Worm (Caenorhabditis elegans) whole organism, midembryonic: ENCODE data around the gene ttr-35.

Experiments
- T22C8.4 ChIP-seq: fragments of 200-800 bp; sonication (Bioruptor generic); IDR thresholded peaks from 2 replicates; pipeline ENCODE4 v1.3.6; 2022; ENCODE audit warnings: missing genetic modification characterization, missing compliant biosample characterization
- cog-1 ChIP-seq: sonication (generic microtip); optimal IDR thresholded peaks from 2 replicates; lab custom pipeline; 2016; ENCODE audit warnings: missing genetic modification characterization, missing compliant biosample characterization
- flt-1 ChIP-seq: fragments of 200-800 bp; sonication (Bioruptor generic); IDR thresholded peaks from 2 replicates; pipeline ENCODE4 v1.3.6; 2022; ENCODE audit warnings: missing genetic modification characterization, missing compliant biosample characterization
- klf-2 ChIP-seq: fragments of 200-800 bp; sonication (Bioruptor generic); conservative IDR thresholded peaks from 2 replicates; pipeline ENCODE4 v1.3.6; 2022; ENCODE audit warnings: missing genetic modification reagents, missing genetic modification characterization, missing compliant biosample characterization
- med-1 ChIP-seq: sonication (generic microtip); optimal IDR thresholded peaks from 2 replicates; lab custom pipeline; 2017; ENCODE audit warnings: missing genetic modification characterization, mild to moderate bottlenecking, missing compliant biosample characterization, antibody characterized with exemption, missing genetic modification reagents; ENCODE audit not compliant: insufficient read depth
- ref-1 ChIP-seq: fragments of 200-800 bp; sonication (Bioruptor generic); conservative IDR thresholded peaks from 2 replicates; pipeline ENCODE4 v1.3.6; 2022; ENCODE audit warnings: missing genetic modification reagents, missing genetic modification characterization, missing compliant biosample characterization
- tab-1 ChIP-seq: fragments of 200-800 bp; sonication (Bioruptor generic); IDR thresholded peaks from 2 replicates; pipeline ENCODE4 v1.3.6; 2022; ENCODE audit warnings: missing genetic modification characterization, missing compliant biosample characterization
- ztf-23 ChIP-seq: fragments of 200-800 bp; sonication (Bioruptor generic); IDR thresholded peaks from 2 replicates; pipeline ENCODE4 v1.3.6; 2022; ENCODE audit warnings: missing genetic modification reagents, missing genetic modification characterization, missing compliant biosample characterization
- ztf-29 ChIP-seq: fragments of 200-800 bp; sonication (Bioruptor generic); IDR thresholded peaks from 2 replicates; pipeline ENCODE4 v1.3.6; 2022; ENCODE audit warnings: missing genetic modification reagents, missing genetic modification characterization, missing compliant biosample characterization

Gene ttr-35

DNA sequence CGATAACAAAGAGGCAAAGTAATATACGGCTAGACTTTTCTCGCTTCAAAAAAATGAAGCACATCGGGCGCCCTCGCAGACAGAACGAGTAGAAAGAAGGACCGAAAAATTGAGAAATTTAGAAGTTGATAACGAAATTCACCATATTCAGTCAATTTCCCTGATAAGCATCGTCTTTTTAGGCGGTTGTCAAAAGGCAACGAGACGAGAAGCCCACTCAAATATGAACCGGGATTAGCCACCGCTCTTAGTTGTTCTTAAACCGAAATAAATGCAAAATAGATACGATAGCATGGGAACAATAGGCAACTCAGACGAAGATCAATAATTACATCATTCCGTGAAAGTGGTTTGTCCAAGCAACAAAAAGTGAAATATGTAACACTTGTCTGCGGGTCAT, 8.9 kb upstream of the ttr-35 start:
- TF ChIP-seq flt-1: no peak
- no peak for TF ChIP-seq ztf-29 (GFP tag; lab: Robert Waterston, UW)
- TF ChIP-seq cog-1 (tag; lab: Kevin White, UChicago): no peak
- no peak for TF ChIP-seq T22C8.4 (GFP tag; lab: Robert Waterston, UW)
- TF ChIP-seq tab-1: no peak
- TF ChIP-seq ref-1 (GFP tag; lab: Robert Waterston, UW): no peak
- no peak for TF ChIP-seq ztf-23 (GFP tag; lab: Robert Waterston, UW)
- no peak for TF ChIP-seq klf-2 (GFP tag; lab: Robert Waterston, UW)
- TF ChIP-seq med-1: no peak

ce11 chrX:6505008-6505407, 7.1 kb upstream of the ttr-35 start, which contains the start of gene cdf-1:
Gene cdf-1, minus strand, starts transcription at chrX:6505143.
- TF ChIP-seq ztf-23 (GFP tag; lab: Robert Waterston, UW): peak; percentile 27; the same call in 1 of the 2 replicates
- TF ChIP-seq cog-1 (tag; lab: Kevin White, UChicago): peak; percentile 32
- no peak for TF ChIP-seq ref-1 (GFP tag; lab: Robert Waterston, UW)
- TF ChIP-seq klf-2 (GFP tag; lab: Robert Waterston, UW): no peak
- no peak for TF ChIP-seq flt-1
- TF ChIP-seq T22C8.4 (GFP tag; lab: Robert Waterston, UW): no peak
- TF ChIP-seq tab-1: no peak
- no peak for TF ChIP-seq ztf-29 (GFP tag; lab: Robert Waterston, UW)
- no peak for TF ChIP-seq med-1

- TF ChIP-seq T22C8.4 (GFP tag; lab: Robert Waterston, UW): no peak
- TF ChIP-seq med-1: no peak
- no peak for TF ChIP-seq klf-2 (GFP tag; lab: Robert Waterston, UW)
- TF ChIP-seq cog-1 (tag; lab: Kevin White, UChicago): no peak
- no peak for TF ChIP-seq ref-1 (GFP tag; lab: Robert Waterston, UW)
- TF ChIP-seq tab-1: no peak
- no peak for TF ChIP-seq ztf-23 (GFP tag; lab: Robert Waterston, UW)
- no peak for TF ChIP-seq ztf-29 (GFP tag; lab: Robert Waterston, UW)
- TF ChIP-seq flt-1: no peak
Observed at ce11 chrX:6505662-6506061, 6.4 kb upstream of the ttr-35 start, which contains the start of gene glr-8. Gene glr-8, plus strand, starts transcription at chrX:6505980.

DNA sequence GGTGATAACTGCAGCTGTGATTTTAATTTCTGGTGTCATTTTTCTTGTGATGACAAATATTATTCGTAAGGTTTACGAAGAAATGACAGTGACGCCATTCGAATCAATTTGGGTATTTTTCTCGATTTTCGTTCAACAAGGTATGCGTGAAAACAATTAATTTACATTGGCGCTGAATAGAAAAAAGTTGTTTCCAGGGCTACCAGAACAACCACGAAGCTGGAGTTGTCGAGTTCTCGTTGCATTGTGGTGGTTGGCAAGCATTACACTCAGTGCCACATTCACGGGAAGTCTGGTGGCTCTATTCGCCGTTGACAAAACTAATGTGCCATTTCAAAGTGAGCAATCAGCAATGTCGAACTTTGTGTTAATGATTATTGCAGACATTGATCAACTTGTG, 4.4 kb upstream of the ttr-35 start:
- TF ChIP-seq flt-1 (no peak), cog-1 (tag; lab: Kevin White, UChicago) (no peak), T22C8.4 (GFP tag; lab: Robert Waterston, UW) (no peak), ztf-29 (GFP tag; lab: Robert Waterston, UW) (no peak), ref-1 (GFP tag; lab: Robert Waterston, UW) (no peak), klf-2 (GFP tag; lab: Robert Waterston, UW) (no peak), tab-1 (no peak), med-1 (no peak), ztf-23 (GFP tag; lab: Robert Waterston, UW) (no peak)

DNA sequence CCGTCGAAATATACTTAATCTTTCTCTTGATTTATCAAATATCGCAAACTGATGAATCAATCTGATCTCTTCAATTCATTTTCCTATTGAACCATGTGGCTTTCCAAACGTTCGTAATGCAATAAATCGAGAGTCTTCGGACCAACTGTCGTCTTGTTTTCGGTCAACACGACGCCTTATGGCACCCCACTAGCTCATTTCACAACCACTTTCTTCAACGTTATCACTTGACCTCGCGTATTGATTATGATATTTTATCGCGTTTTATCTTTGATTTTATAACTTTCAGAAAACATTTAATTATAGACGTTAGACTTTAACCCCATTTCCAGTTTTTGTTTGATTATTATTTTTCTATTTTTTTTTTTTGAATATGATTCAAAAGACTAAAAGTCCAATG, 2.3 kb upstream of the ttr-35 start:
- TF ChIP-seq med-1 (no peak), ref-1 (GFP tag; lab: Robert Waterston, UW) (no peak), ztf-29 (GFP tag; lab: Robert Waterston, UW) (no peak)

DNA sequence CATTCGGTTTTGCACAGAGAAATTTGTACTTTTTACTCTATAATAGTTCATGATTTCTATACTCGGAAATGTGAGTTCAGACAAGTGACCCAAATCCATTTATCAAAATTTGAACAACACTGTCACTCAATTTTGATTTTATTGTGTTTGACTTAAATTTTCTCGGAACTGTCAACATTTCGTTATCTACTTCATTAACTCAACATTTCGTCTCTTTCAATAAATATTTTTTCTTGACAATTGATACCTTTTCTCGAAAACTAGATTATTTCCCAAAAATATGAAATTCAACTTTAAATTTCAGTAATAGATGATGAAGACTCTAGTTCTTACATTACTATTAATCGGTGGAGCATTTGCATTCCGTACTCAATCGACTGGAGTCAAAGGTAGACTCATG, 1.5 kb upstream of the ttr-35 start, which contains the start of gene ttr-36:
Gene ttr-36 (plus strand): TSS at position 301 of the 400 bp plus-strand sequence.
- TF ChIP-seq flt-1: no peak

DNA sequence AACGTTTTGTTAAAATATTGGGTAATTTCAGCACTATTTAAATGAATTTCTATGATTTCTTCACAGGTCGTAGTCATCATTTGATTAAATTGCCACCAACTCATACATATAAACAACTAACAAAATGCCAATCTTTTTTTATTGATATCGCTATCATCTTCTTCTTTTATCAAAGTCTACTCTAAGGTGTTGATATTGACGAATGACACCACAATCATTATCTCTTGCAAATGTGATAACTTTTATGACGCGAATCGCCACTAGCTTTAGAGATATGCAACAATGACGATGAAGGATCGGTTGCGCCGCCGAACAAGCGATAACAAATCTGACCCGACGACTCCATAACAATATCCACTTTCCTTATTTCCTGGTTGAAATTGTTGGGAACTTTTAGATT, 2.4 kb downstream of the ttr-35 start:
- TF ChIP-seq ztf-29 (GFP tag; lab: Robert Waterston, UW) (no peak), ref-1 (GFP tag; lab: Robert Waterston, UW) (no peak), med-1 (no peak), klf-2 (GFP tag; lab: Robert Waterston, UW) (no peak), flt-1 (no peak), T22C8.4 (GFP tag; lab: Robert Waterston, UW) (no peak), tab-1 (no peak), cog-1 (tag; lab: Kevin White, UChicago) (no peak), ztf-23 (GFP tag; lab: Robert Waterston, UW) (no peak)

ce11 chrX:6515267-6515666, 3.2 kb downstream of the ttr-35 start:
- TF ChIP-seq ztf-23 (GFP tag; lab: Robert Waterston, UW) (no peak), med-1 (no peak), ref-1 (GFP tag; lab: Robert Waterston, UW) (no peak), cog-1 (tag; lab: Kevin White, UChicago) (no peak)

ce11 chrX:6517025-6517770, 5.1 kb downstream of the ttr-35 start:
- TF ChIP-seq tab-1: no peak
- no peak for TF ChIP-seq ztf-23 (GFP tag; lab: Robert Waterston, UW)
- no peak for TF ChIP-seq klf-2 (GFP tag; lab: Robert Waterston, UW)
- TF ChIP-seq ref-1 (GFP tag; lab: Robert Waterston, UW): no peak
- TF ChIP-seq med-1: no peak
- no peak for TF ChIP-seq T22C8.4 (GFP tag; lab: Robert Waterston, UW)
- no peak for TF ChIP-seq flt-1
- no peak for TF ChIP-seq ztf-29 (GFP tag; lab: Robert Waterston, UW)
- TF ChIP-seq cog-1 (tag; lab: Kevin White, UChicago): no peak

- TF ChIP-seq med-1 (no peak), ztf-29 (GFP tag; lab: Robert Waterston, UW) (no peak), cog-1 (tag; lab: Kevin White, UChicago) (no peak), tab-1 (no peak), flt-1 (no peak), klf-2 (GFP tag; lab: Robert Waterston, UW) (no peak), ztf-23 (GFP tag; lab: Robert Waterston, UW) (no peak)
Observed at ce11 chrX:6518537-6518936, 6.5 kb downstream of the ttr-35 start, which contains the start of gene ets-4. Gene ets-4, plus strand, starts transcription at chrX:6518883.
